Worm (Caenorhabditis elegans): ENCODE measurements around the gene Y11D7A.19.

ce11 chrIV:9266464-9266863 lies at the start of gene Y11D7A.19:
- TF ChIP-seq efl-1 (optimal IDR thresholded peaks at IDR 0.05) (no peak), efl-1 (GFP tag; optimal IDR thresholded peaks at IDR 0.05 in 1 of 2) (no peak), hpl-2 (GFP tag; optimal IDR thresholded peaks at IDR 0.05) (no peak), unc-62 (GFP tag; optimal IDR thresholded peaks at IDR 0.05) (no peak), lin-13 (GFP tag; optimal IDR thresholded peaks at IDR 0.05) (no peak), nhr-237 (tag; optimal IDR thresholded peaks at IDR 0.05) (no peak), ama-1 (optimal IDR thresholded peaks at IDR 0.05) (no peak), snpc-4 (tag; optimal IDR thresholded peaks at IDR 0.05) (no peak), ces-1 (GFP tag; optimal IDR thresholded peaks at IDR 0.05) (no peak), unc-86 (tag; optimal IDR thresholded peaks at IDR 0.05) (no peak), C16A3.4 (tag; optimal IDR thresholded peaks at IDR 0.05) (no peak), swsn-7 (tag; optimal IDR thresholded peaks at IDR 0.05) (no peak), jun-1 (tag; optimal IDR thresholded peaks at IDR 0.05) (no peak)
